Fruit fly (Drosophila melanogaster) whole organism, embryonic: ENCODE measurements around the gene PpV.

Source experiments
- B-H2 ChIP-seq: fragments of 200-800 bp; sonication (Bioruptor generic); optimal IDR thresholded peaks from 2 replicates; lab custom pipeline; 2018; ENCODE audit warnings: missing biosample characterization, mild to moderate bottlenecking, missing genetic modification characterization
- CG11456 ChIP-seq: fragments of 200-800 bp; sonication (Bioruptor generic); IDR thresholded peaks from 3 replicates; pipeline ENCODE4 v1.3.6; 2022; ENCODE audit warnings: missing biosample characterization, missing genetic modification characterization
- CG18262 ChIP-seq: fragments of 200-800 bp; optimal IDR thresholded peaks from 3 replicates; lab custom pipeline; 2019; ENCODE audit warnings: missing biosample characterization, mild to moderate bottlenecking, missing genetic modification characterization, moderate library complexity
- NC2β ChIP-seq: fragments of 200-800 bp; sonication (Bioruptor generic); optimal IDR thresholded peaks from 2 replicates; lab custom pipeline; 2016; ENCODE audit warnings: missing biosample characterization, missing genetic modification characterization
- br ChIP-seq: fragments of >200 bp; optimal IDR thresholded peaks from 2 replicates; lab custom pipeline; 2017
- ems ChIP-seq: fragments of 200-800 bp; sonication (Bioruptor generic); optimal IDR thresholded peaks from 3 replicates; lab custom pipeline; 2016; ENCODE audit warnings: missing biosample characterization, missing genetic modification characterization
- gcm ChIP-seq: fragments of 200-800 bp; sonication (Bioruptor generic); optimal IDR thresholded peaks from 2 replicates; lab custom pipeline; 2019; ENCODE audit warnings: missing biosample characterization, mild to moderate bottlenecking, missing genetic modification characterization, moderate library complexity
- psq ChIP-seq: fragments of 200-800 bp; sonication (Bioruptor generic); optimal IDR thresholded peaks from 2 replicates; lab custom pipeline; 2017; ENCODE audit warnings: missing biosample characterization, missing genetic modification characterization
- vfl ChIP-seq: fragments of 200-800 bp; sonication (Bioruptor generic); optimal IDR thresholded peaks from 2 replicates; lab custom pipeline; 2016; ENCODE audit warnings: missing biosample characterization, missing genetic modification characterization

dm6 chrX:6375636-6376035 lies 2.9 kb upstream of the PpV start:
- no peak for TF ChIP-seq gcm
- peak; percentile 22 for TF ChIP-seq CG18262
- TF ChIP-seq CG11456 (GFP tag; lab: Robert Waterston, UW): no peak
- no peak for TF ChIP-seq NC2β (GFP tag; lab: Kevin White, UChicago)
- TF ChIP-seq ems (GFP tag; lab: Kevin White, UChicago): peak; percentile 10
- no peak for TF ChIP-seq br (lab: Kevin White, UChicago)
- no peak for TF ChIP-seq vfl (GFP tag; lab: Kevin White, UChicago)
- no peak for TF ChIP-seq psq (GFP tag; lab: Kevin White, UChicago)
- no peak for TF ChIP-seq B-H2
